Worm (Caenorhabditis elegans) whole organism, L3 larva: Measurements from ENCODE around the gene C17G1.2.
A peak's percentile ranks its signal among the peaks of the same experiment; 100 is the strongest.

ENCODE experiments used
- ama-1 ChIP-seq: fragments of 150-350 bp; optimal IDR thresholded peaks from 2 replicates; lab custom pipeline; 2018
- ceh-28 ChIP-seq: fragments of 150-350 bp; optimal IDR thresholded peaks from 2 replicates; lab custom pipeline; 2014; ENCODE audit warnings: missing biosample characterization, missing genetic modification reagents, missing genetic modification characterization
- ceh-9 ChIP-seq: sonication (generic microtip); optimal IDR thresholded peaks from 2 replicates; lab custom pipeline; 2018; ENCODE audit warnings: missing biosample characterization, missing genetic modification characterization
- daf-12 ChIP-seq: fragments of 150-350 bp; optimal IDR thresholded peaks from 2 replicates; lab custom pipeline; 2014; ENCODE audit warnings: missing biosample characterization, missing genetic modification reagents, missing genetic modification characterization
- egl-5 ChIP-seq: fragments of 150-350 bp; optimal IDR thresholded peaks from 2 replicates; lab custom pipeline; 2017; ENCODE audit warnings: missing biosample characterization, missing genetic modification reagents, missing genetic modification characterization, inconsistent platforms
- elt-1 ChIP-seq: fragments of 150-350 bp; optimal IDR thresholded peaks from 2 replicates; lab custom pipeline; 2014; ENCODE audit warnings: missing biosample characterization, missing genetic modification characterization
- eor-1 ChIP-seq, 2 experiments: fragments of 150-350 bp; optimal IDR thresholded peaks; 2 replicates each; lab custom pipeline; 2014 to 2018; ENCODE audit warnings: missing biosample characterization in 2 of 2, missing genetic modification characterization in 2 of 2
- fos-1 ChIP-seq: fragments of 150-350 bp; optimal IDR thresholded peaks from 2 replicates; lab custom pipeline; 2014; ENCODE audit warnings: missing biosample characterization, missing genetic modification characterization
- hmg-11 ChIP-seq: sonication (generic microtip); optimal IDR thresholded peaks from 2 replicates; lab custom pipeline; 2016; ENCODE audit warnings: missing genetic modification characterization, missing compliant biosample characterization
- jun-1 ChIP-seq: fragments of 150-350 bp; optimal IDR thresholded peaks from 2 replicates; lab custom pipeline; 2014; ENCODE audit warnings: missing biosample characterization, missing genetic modification reagents, missing genetic modification characterization
- mdl-1 ChIP-seq: fragments of 150-350 bp; optimal IDR thresholded peaks from 2 replicates; lab custom pipeline; 2014; ENCODE audit warnings: missing biosample characterization, missing genetic modification characterization
- mml-1 ChIP-seq: fragments of 150-350 bp; sonication (generic microtip); optimal IDR thresholded peaks from 3 replicates; lab custom pipeline; 2014; ENCODE audit warnings: missing biosample characterization, missing genetic modification characterization
- nfya-1 ChIP-seq: sonication (generic microtip); optimal IDR thresholded peaks from 2 replicates; lab custom pipeline; 2017; ENCODE audit warnings: missing genetic modification characterization, mild to moderate bottlenecking, missing compliant biosample characterization, antibody characterized with exemption, moderate library complexity; ENCODE audit not compliant: insufficient read depth
- nhr-23 ChIP-seq: fragments of 150-350 bp; optimal IDR thresholded peaks from 2 replicates; lab custom pipeline; 2014; ENCODE audit warnings: missing biosample characterization, missing genetic modification reagents, missing genetic modification characterization
- nhr-237 ChIP-seq: fragments of 150-350 bp; optimal IDR thresholded peaks from 2 replicates; lab custom pipeline; 2014; ENCODE audit warnings: missing biosample characterization, missing genetic modification characterization
- nhr-25 ChIP-seq: sonication (generic microtip); optimal IDR thresholded peaks from 2 replicates; lab custom pipeline; 2017; ENCODE audit warnings: missing biosample characterization, missing genetic modification characterization
- nhr-28 ChIP-seq: fragments of 150-350 bp; optimal IDR thresholded peaks from 2 replicates; lab custom pipeline; 2014; ENCODE audit warnings: missing biosample characterization, missing genetic modification characterization
- nhr-76 ChIP-seq: fragments of 150-350 bp; sonication (generic microtip); optimal IDR thresholded peaks from 5 replicates; lab custom pipeline; 2014; ENCODE audit warnings: missing biosample characterization, missing genetic modification characterization
- nhr-77 ChIP-seq: fragments of 150-350 bp; optimal IDR thresholded peaks from 2 replicates; lab custom pipeline; 2014; ENCODE audit warnings: missing biosample characterization, missing genetic modification characterization
- sea-2 ChIP-seq: fragments of 150-350 bp; sonication (generic microtip); optimal IDR thresholded peaks from 4 replicates; lab custom pipeline; 2014; ENCODE audit warnings: missing biosample characterization, missing genetic modification reagents, missing genetic modification characterization
- tbx-2 ChIP-seq: sonication (generic microtip); optimal IDR thresholded peaks from 2 replicates; lab custom pipeline; 2016; ENCODE audit warnings: mild to moderate bottlenecking, missing genetic modification characterization, missing compliant biosample characterization
- unc-62 ChIP-seq: fragments of 150-350 bp; sonication (generic microtip); optimal IDR thresholded peaks from 4 replicates; lab custom pipeline; 2014; ENCODE audit warnings: missing biosample characterization, missing genetic modification reagents, missing genetic modification characterization
- zag-1 ChIP-seq: fragments of 150-350 bp; optimal IDR thresholded peaks from 2 replicates; lab custom pipeline; 2014; ENCODE audit warnings: missing biosample characterization, missing genetic modification characterization
- ztf-11 ChIP-seq: fragments of 150-350 bp; optimal IDR thresholded peaks from 2 replicates; lab custom pipeline; 2014; ENCODE audit warnings: missing biosample characterization, missing genetic modification characterization

Gene C17G1.2

ce11 chrX:9958561-9958960 lies 37.2 kb downstream of the C17G1.2 start, which contains the start of gene ZC506.1 (continued):
- peak; percentile 82 for TF ChIP-seq elt-1 (tag; lab: Kevin White, UChicago)
- peak; percentile 91 for TF ChIP-seq egl-5
- peak; percentile 93 for TF ChIP-seq nfya-1
- no peak for TF ChIP-seq nhr-28 (tag; lab: Kevin White, UChicago)
- TF ChIP-seq nhr-77 (tag; lab: Kevin White, UChicago): peak; percentile 65
- TF ChIP-seq mdl-1: peak; percentile 75
- TF ChIP-seq eor-1 (tag; optimal IDR thresholded peaks at IDR 0.05; lab: Kevin White, UChicago): no peak
- TF ChIP-seq jun-1 (tag; lab: Kevin White, UChicago): peak; percentile 92
- no peak for TF ChIP-seq ztf-11
- TF ChIP-seq ceh-28 (tag; lab: Kevin White, UChicago): peak; percentile 94
- TF ChIP-seq mml-1 (tag; lab: Kevin White, UChicago): no peak
- peak; percentile 96 for TF ChIP-seq nhr-25

- TF ChIP-seq zag-1 (tag; lab: Kevin White, UChicago): no peak
- TF ChIP-seq mdl-1: no peak
- TF ChIP-seq nhr-25: no peak
- TF ChIP-seq unc-62 (GFP tag; lab: Kevin White, UChicago): no peak
- no peak for TF ChIP-seq ceh-9 (tag; lab: Kevin White, UChicago)
- TF ChIP-seq nhr-76 (tag; lab: Kevin White, UChicago): no peak
- TF ChIP-seq tbx-2 (tag; lab: Kevin White, UChicago): no peak
- no peak for TF ChIP-seq daf-12
- no peak for TF ChIP-seq ztf-11
- TF ChIP-seq nhr-237 (tag; lab: Kevin White, UChicago): no peak
- TF ChIP-seq hmg-11: no peak
- TF ChIP-seq sea-2 (GFP tag; lab: Kevin White, UChicago): no peak
- TF ChIP-seq nhr-23 (tag; lab: Kevin White, UChicago): no peak
- TF ChIP-seq jun-1 (tag; lab: Kevin White, UChicago): no peak
- no peak for TF ChIP-seq fos-1
Observed at ce11 chrX:9962535-9962934, 41.2 kb downstream of the C17G1.2 start.

- TF ChIP-seq elt-1 (tag; lab: Kevin White, UChicago): peak; percentile 26
- TF ChIP-seq ama-1: no peak
Observed at ce11 chrX:9965275-9965674, 43.9 kb downstream of the C17G1.2 start, which contains the start of gene pssy-1. pssy-1 (plus strand) TSS chrX:9965592.
